Fruit fly (Drosophila melanogaster): ENCODE measurements around the gene CG10195.

DNA sequence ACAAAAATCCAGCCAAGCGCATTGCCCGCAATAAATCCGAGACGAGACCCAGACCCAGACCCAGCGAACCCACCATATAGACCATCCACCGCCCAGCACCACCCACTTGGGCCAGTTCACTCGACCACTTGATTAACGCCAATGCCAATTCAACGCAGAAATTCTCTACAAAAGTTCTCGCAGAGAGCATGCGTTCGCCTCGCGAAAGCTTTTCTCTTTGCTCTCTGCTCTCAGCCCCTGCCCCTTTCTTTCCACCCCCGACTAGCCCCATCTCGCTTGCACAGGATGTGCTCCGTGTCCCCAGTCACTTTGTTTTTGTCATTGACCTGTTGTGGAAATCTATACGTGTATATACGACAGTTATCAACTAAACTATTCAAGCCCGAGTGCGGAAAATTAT, 35.1 kb upstream of the CG10195 start:
- TF ChIP-seq CG8478 (optimal IDR thresholded peaks at IDR 0.05): no peak
- TF ChIP-seq pan (optimal IDR thresholded peaks at IDR 0.05): no peak
